Fruit fly (Drosophila melanogaster) Kc167 (cell line): ENCODE measurements around the gene Atg12.

Experiments
- Myc ChIP-seq: fragments of >200 bp; optimal IDR thresholded peaks from 2 replicates; lab custom pipeline; 2017; ENCODE audit warnings: missing external identifiers
- Sin3A ChIP-seq: fragments of >200 bp; optimal IDR thresholded peaks from 2 replicates; lab custom pipeline; 2018; ENCODE audit warnings: missing external identifiers
- h ChIP-seq: fragments of >200 bp; optimal IDR thresholded peaks from 3 replicates; lab custom pipeline; 2018; ENCODE audit warnings: missing external identifiers
- insv ChIP-seq: fragments of >200 bp; optimal IDR thresholded peaks from 3 replicates; lab custom pipeline; 2018; ENCODE audit warnings: missing external identifiers
- psq ChIP-seq: fragments of >200 bp; optimal IDR thresholded peaks from 2 replicates; lab custom pipeline; 2017; ENCODE audit warnings: missing external identifiers
- ttk ChIP-seq: sonication (Bioruptor generic); optimal IDR thresholded peaks from 2 replicates; lab custom pipeline; 2017; ENCODE audit warnings: missing external identifiers

DNA sequence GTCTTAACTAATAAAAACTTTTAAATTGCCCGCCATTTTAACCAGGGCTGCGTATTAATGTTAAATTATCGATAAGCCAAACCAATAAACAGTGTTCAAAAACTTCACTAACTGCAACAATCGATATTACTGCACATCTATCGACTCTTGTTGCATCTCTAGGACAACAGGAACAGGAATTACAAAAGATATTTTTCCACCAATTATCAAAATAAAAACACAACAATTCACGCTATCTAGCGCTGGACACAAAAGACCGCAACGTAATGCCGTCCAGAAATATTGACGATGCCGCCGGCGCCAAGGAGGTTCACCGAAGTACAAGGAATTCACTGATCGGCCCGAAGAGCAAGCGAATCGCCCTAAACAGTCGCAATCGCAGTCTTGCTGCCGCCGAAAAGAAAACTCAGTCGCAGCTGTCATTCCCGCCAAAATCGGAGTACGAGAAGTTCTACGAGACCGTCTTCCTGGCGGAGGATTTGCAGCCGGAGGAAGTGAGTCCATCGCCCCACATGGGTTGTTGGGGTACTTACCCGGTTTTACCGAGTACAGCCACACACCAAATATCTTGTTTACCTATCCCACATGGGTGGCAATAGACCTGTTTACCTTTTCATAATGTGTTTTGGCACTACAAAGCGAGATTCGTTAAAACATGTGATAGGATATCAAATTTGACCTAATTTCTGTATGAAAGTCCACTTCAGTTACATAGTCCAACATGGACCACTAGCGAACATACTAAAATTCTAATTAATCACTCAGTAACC is 20.6 kb upstream of the Atg12 start, which contains the start of gene vers:
- TF ChIP-seq ttk (lab: Kevin White, UChicago) (no peak), Sin3A (lab: Kevin White, UChicago) (no peak), h (lab: Kevin White, UChicago) (no peak), insv (lab: Kevin White, UChicago) (no peak), Myc (lab: Kevin White, UChicago) (no peak), psq (lab: Kevin White, UChicago) (no peak)
